Worm (Caenorhabditis elegans) whole organism, L1 larva: Measurements from ENCODE around the gene F54D12.1.

ENCODE experiments used
- C04F5.9 ChIP-seq: sonication (generic microtip); optimal IDR thresholded peaks from 2 replicates; lab custom pipeline; 2016; ENCODE audit warnings: missing genetic modification characterization, missing compliant biosample characterization
- F16B12.6 ChIP-seq: fragments of 150-350 bp; optimal IDR thresholded peaks from 2 replicates; lab custom pipeline; 2014; ENCODE audit warnings: missing biosample characterization, missing genetic modification characterization
- alr-1 ChIP-seq: fragments of 200-800 bp; sonication (Bioruptor generic); optimal IDR thresholded peaks from 2 replicates; lab custom pipeline; 2018; ENCODE audit warnings: borderline replicate concordance, mild to moderate bottlenecking, missing genetic modification characterization, missing compliant biosample characterization
- aly-2 ChIP-seq: fragments of 150-350 bp; optimal IDR thresholded peaks from 2 replicates; lab custom pipeline; 2014; ENCODE audit warnings: missing biosample characterization, missing genetic modification characterization
- blmp-1 ChIP-seq: fragments of 150-350 bp; optimal IDR thresholded peaks from 2 replicates; lab custom pipeline; 2014; ENCODE audit warnings: missing biosample characterization, missing genetic modification characterization
- ceh-63 ChIP-seq: fragments of 200-800 bp; sonication (Bioruptor generic); optimal IDR thresholded peaks from 2 replicates; lab custom pipeline; 2018; ENCODE audit warnings: mild to moderate bottlenecking, missing genetic modification characterization, missing compliant biosample characterization
- ceh-8 ChIP-seq: fragments of 200-800 bp; sonication (Bioruptor generic); optimal IDR thresholded peaks from 2 replicates; lab custom pipeline; 2018; ENCODE audit warnings: mild to moderate bottlenecking, missing genetic modification characterization, moderate library complexity, missing compliant biosample characterization
- ceh-88 ChIP-seq: fragments of 200-800 bp; sonication (Bioruptor generic); IDR thresholded peaks from 2 replicates; pipeline ENCODE4 v1.3.6; 2022; ENCODE audit warnings: missing genetic modification characterization, missing compliant biosample characterization
- ces-1 ChIP-seq: fragments of 150-350 bp; optimal IDR thresholded peaks from 2 replicates; lab custom pipeline; 2014; ENCODE audit warnings: missing biosample characterization, missing genetic modification reagents, missing genetic modification characterization
- dsc-1 ChIP-seq: sonication (generic microtip); optimal IDR thresholded peaks from 2 replicates; lab custom pipeline; 2016; ENCODE audit warnings: mild to moderate bottlenecking, missing genetic modification characterization, missing compliant biosample characterization
- efl-1 ChIP-seq, 4 experiments: fragments of 150-350 bp; optimal IDR thresholded peaks in 3 of 4; peaks in 1 of 4; 1 replicate in 1 of 4; 2 replicates in 3 of 4; lab custom pipeline; 2014; ENCODE audit warnings: missing biosample characterization in 2 of 4, missing genetic modification characterization in 2 of 4, missing genetic modification reagents in 2 of 4
- efl-3 ChIP-seq: fragments of 200-800 bp; sonication (Bioruptor generic); optimal IDR thresholded peaks from 2 replicates; lab custom pipeline; 2018; ENCODE audit warnings: mild to moderate bottlenecking, missing genetic modification characterization, missing compliant biosample characterization
- egl-27 ChIP-seq, 2 experiments: fragments of 150-350 bp in 1 of 2; sonication (generic microtip); optimal IDR thresholded peaks; 3 replicates each; lab custom pipeline; 2017 to 2018; ENCODE audit warnings: missing biosample characterization in 2 of 2, missing genetic modification characterization in 2 of 2, missing genetic modification reagents in 2 of 2
- elt-2 ChIP-seq: sonication (generic microtip); optimal IDR thresholded peaks from 2 replicates; lab custom pipeline; 2016; ENCODE audit warnings: missing genetic modification characterization, mild to moderate bottlenecking, inconsistent platforms, missing compliant biosample characterization, missing genetic modification reagents
- fkh-4 ChIP-seq: sonication (generic microtip); optimal IDR thresholded peaks from 2 replicates; lab custom pipeline; 2016; ENCODE audit warnings: missing compliant biosample characterization, missing genetic modification characterization, borderline replicate concordance
- grh-1 ChIP-seq: fragments of 200-800 bp; sonication (Bioruptor generic); IDR thresholded peaks from 2 replicates; pipeline ENCODE4 v1.3.6; 2022; ENCODE audit warnings: missing genetic modification reagents, missing genetic modification characterization, missing compliant biosample characterization
- hlh-17 ChIP-seq: fragments of 200-800 bp; sonication (Bioruptor generic); optimal IDR thresholded peaks from 2 replicates; lab custom pipeline; 2018; ENCODE audit warnings: missing genetic modification characterization, mild to moderate bottlenecking, missing compliant biosample characterization, moderate library complexity, borderline replicate concordance
- isw-1 ChIP-seq: fragments of 200-800 bp; sonication (Bioruptor generic); IDR thresholded peaks from 2 replicates; pipeline ENCODE4 v1.3.6; 2022; ENCODE audit warnings: missing genetic modification characterization, missing compliant biosample characterization
- jun-1 ChIP-seq: fragments of 150-350 bp; optimal IDR thresholded peaks from 2 replicates; lab custom pipeline; 2014; ENCODE audit warnings: missing biosample characterization, missing genetic modification reagents, missing genetic modification characterization
- lin-13 ChIP-seq: fragments of 150-350 bp; optimal IDR thresholded peaks from 2 replicates; lab custom pipeline; 2014; ENCODE audit warnings: missing biosample characterization, missing genetic modification reagents, missing genetic modification characterization
- lin-15B ChIP-seq: fragments of 150-350 bp; sonication (generic microtip); optimal IDR thresholded peaks from 3 replicates; lab custom pipeline; 2014; ENCODE audit warnings: missing biosample characterization, missing genetic modification characterization
- lsy-2 ChIP-seq, 2 experiments: fragments of 150-350 bp; optimal IDR thresholded peaks; 2 replicates each; lab custom pipeline; 2014; ENCODE audit warnings: missing biosample characterization in 2 of 2, missing genetic modification characterization in 2 of 2
- mep-1 ChIP-seq: fragments of 150-350 bp; optimal IDR thresholded peaks from 2 replicates; lab custom pipeline; 2014; ENCODE audit warnings: missing biosample characterization, missing genetic modification characterization
- nhr-19 ChIP-seq: fragments of 200-800 bp; sonication (Bioruptor generic); conservative IDR thresholded peaks from 2 replicates; pipeline ENCODE4 v1.3.6; 2022; ENCODE audit warnings: missing genetic modification characterization, missing compliant biosample characterization
- nhr-47 ChIP-seq: sonication (generic microtip); optimal IDR thresholded peaks from 2 replicates; lab custom pipeline; 2016; ENCODE audit warnings: mild to moderate bottlenecking, missing genetic modification characterization, moderate library complexity, missing compliant biosample characterization
- nhr-90 ChIP-seq: sonication (generic microtip); optimal IDR thresholded peaks from 2 replicates; lab custom pipeline; 2016; ENCODE audit warnings: mild to moderate bottlenecking, missing genetic modification characterization, missing compliant biosample characterization; ENCODE audit not compliant: poor library complexity
- pax-3 ChIP-seq: fragments of 200-800 bp; sonication (Bioruptor generic); optimal IDR thresholded peaks from 2 replicates; lab custom pipeline; 2018; ENCODE audit warnings: mild to moderate bottlenecking, missing genetic modification characterization, moderate library complexity, missing compliant biosample characterization
- rnt-1 ChIP-seq: sonication (generic microtip); optimal IDR thresholded peaks from 2 replicates; lab custom pipeline; 2016; ENCODE audit warnings: mild to moderate bottlenecking, missing genetic modification characterization, moderate library complexity, missing compliant biosample characterization
- skn-1 ChIP-seq: fragments of 150-350 bp; optimal IDR thresholded peaks from 2 replicates; lab custom pipeline; 2014; ENCODE audit warnings: missing biosample characterization, missing genetic modification characterization
- snu-23 ChIP-seq: sonication (generic microtip); optimal IDR thresholded peaks from 2 replicates; lab custom pipeline; 2016; ENCODE audit warnings: missing genetic modification characterization, missing compliant biosample characterization
- sox-4 ChIP-seq: sonication (generic microtip); optimal IDR thresholded peaks from 2 replicates; lab custom pipeline; 2016; ENCODE audit warnings: missing genetic modification characterization, missing compliant biosample characterization
- sup-37 ChIP-seq: fragments of 200-800 bp; sonication (Bioruptor generic); optimal IDR thresholded peaks from 2 replicates; lab custom pipeline; 2018; ENCODE audit warnings: mild to moderate bottlenecking, missing genetic modification characterization, missing compliant biosample characterization
- unc-130 ChIP-seq: fragments of 150-350 bp; optimal IDR thresholded peaks from 2 replicates; lab custom pipeline; 2017; ENCODE audit warnings: missing biosample characterization, missing genetic modification characterization, inconsistent platforms
- unc-30 ChIP-seq: sonication (generic microtip); optimal IDR thresholded peaks from 2 replicates; lab custom pipeline; 2017; ENCODE audit warnings: missing biosample characterization, missing genetic modification characterization
- unc-62 ChIP-seq: fragments of 150-350 bp; optimal IDR thresholded peaks from 2 replicates; lab custom pipeline; 2014; ENCODE audit warnings: missing biosample characterization, missing genetic modification reagents, missing genetic modification characterization
- unc-98 ChIP-seq: fragments of 200-800 bp; sonication (Bioruptor generic); IDR thresholded peaks from 2 replicates; pipeline ENCODE4 v1.3.6; 2022; ENCODE audit warnings: missing genetic modification characterization, missing compliant biosample characterization
- vab-15 ChIP-seq: sonication (generic microtip); optimal IDR thresholded peaks from 2 replicates; lab custom pipeline; 2017; ENCODE audit warnings: missing genotype, mild to moderate bottlenecking, missing genetic modification characterization, missing compliant biosample characterization
- xbp-1 ChIP-seq: sonication (generic microtip); optimal IDR thresholded peaks from 2 replicates; lab custom pipeline; 2016; ENCODE audit warnings: missing genetic modification characterization, missing compliant biosample characterization
- ztf-11 ChIP-seq, 2 experiments: sonication (generic microtip); optimal IDR thresholded peaks; 2 replicates each; lab custom pipeline; 2016 to 2017; ENCODE audit warnings: missing genetic modification characterization in 2 of 2, missing biosample characterization in 1 of 2, missing compliant biosample characterization in 1 of 2
- ztf-4 ChIP-seq: fragments of 150-350 bp; optimal IDR thresholded peaks from 2 replicates; lab custom pipeline; 2014; ENCODE audit warnings: missing biosample characterization, missing genetic modification characterization

The F54D12.1 gene

ce11 chrII:1400105-1400504 lies at the start of gene F54D12.1:
TSS of gene F54D12.1 (plus strand) at chrII:1400405.
- TF ChIP-seq aly-2 (no peak), blmp-1 (no peak), lin-13 (GFP tag; lab: Kevin White, UChicago) (no peak), pax-3 (tag; lab: Kevin White, UChicago) (no peak), ceh-88 (GFP tag; lab: Robert Waterston, UW) (no peak), xbp-1 (tag; lab: Kevin White, UChicago) (no peak)

ce11 chrII:1355480-1355879 lies 44.7 kb upstream of the F54D12.1 start, which contains the start of gene C13A10.1:
TSS of gene C13A10.1 (minus strand) at chrII:1355649.
- TF ChIP-seq isw-1 (GFP tag; lab: Robert Waterston, UW), result no peak
- no peak for TF ChIP-seq blmp-1
- no peak for TF ChIP-seq sox-4
- TF ChIP-seq dsc-1, result no peak
- TF ChIP-seq egl-27 (tag; optimal IDR thresholded peaks at IDR 0.05; lab: Kevin White, UChicago), result no peak
- no peak for TF ChIP-seq unc-62 (GFP tag; lab: Kevin White, UChicago)
- TF ChIP-seq lin-15B (tag; lab: Kevin White, UChicago), result no peak
- TF ChIP-seq elt-2, result peak; percentile 38
- TF ChIP-seq ceh-8 (GFP tag; lab: Kevin White, UChicago), result no peak

- peak in 1 of 2 experiments; percentile 54 for TF ChIP-seq efl-1 (optimal IDR thresholded peaks at IDR 0.05; lab: Kevin White, UChicago)
- TF ChIP-seq efl-1 (GFP tag; optimal IDR thresholded peaks at IDR 0.05 in 1 of 2; lab: Kevin White, UChicago), result peak in 1 of 2 experiments; percentile 59
- TF ChIP-seq fkh-4 (tag; lab: Kevin White, UChicago), result no peak
These were observed 42.9 kb upstream of the F54D12.1 start for ce11 chrII:1357262-1357661.

- peak in 1 of 2 experiments; percentile 9 for TF ChIP-seq lsy-2 (tag; optimal IDR thresholded peaks at IDR 0.05; lab: Kevin White, UChicago)
- TF ChIP-seq ceh-63 (GFP tag; lab: Kevin White, UChicago), result no peak
These were observed 42.3 kb upstream of the F54D12.1 start, which contains the start of gene C13A10.2 for ce11 chrII:1357905-1358304. TSS of gene C13A10.2 (minus strand) at chrII:1358005.

ce11 chrII:1360257-1360656 lies 39.9 kb upstream of the F54D12.1 start:
- TF ChIP-seq vab-15 (no peak), blmp-1 (no peak), ztf-4 (tag; lab: Kevin White, UChicago) (no peak), elt-2 (no peak), mep-1 (tag; lab: Kevin White, UChicago) (no peak), unc-30 (no peak), snu-23 (no peak), ces-1 (GFP tag; lab: Kevin White, UChicago) (no peak), dsc-1 (no peak), nhr-90 (tag; lab: Kevin White, UChicago) (no peak), hlh-17 (no peak), efl-3 (GFP tag; lab: Kevin White, UChicago) (no peak), unc-130 (no peak), F16B12.6 (tag; lab: Kevin White, UChicago) (no peak), skn-1 (no peak), nhr-19 (no peak)

ce11 chrII:1362423-1362822 lies 37.8 kb upstream of the F54D12.1 start:
- TF ChIP-seq nhr-90 (tag; lab: Kevin White, UChicago) (no peak), alr-1 (no peak), ceh-88 (GFP tag; lab: Robert Waterston, UW) (no peak), grh-1 (GFP tag; lab: Robert Waterston, UW) (no peak), pax-3 (tag; lab: Kevin White, UChicago) (no peak), ztf-4 (tag; lab: Kevin White, UChicago) (no peak), snu-23 (no peak), unc-98 (no peak), nhr-47 (tag; lab: Kevin White, UChicago) (no peak), elt-2 (no peak), sup-37 (GFP tag; lab: Kevin White, UChicago) (no peak), xbp-1 (tag; lab: Kevin White, UChicago) (no peak), rnt-1 (tag; lab: Kevin White, UChicago) (no peak), jun-1 (tag; lab: Kevin White, UChicago) (no peak), C04F5.9 (tag; lab: Kevin White, UChicago) (no peak), ceh-63 (GFP tag; lab: Kevin White, UChicago) (no peak), ztf-11 (tag; optimal IDR thresholded peaks at IDR 0.05; lab: Kevin White, UChicago) (no peak)
